Worm (Caenorhabditis elegans) whole organism, L1 larva: Measurements from ENCODE around the gene C11H1.7.

Experiments used
- F16B12.6 ChIP-seq: fragments of 150-350 bp; optimal IDR thresholded peaks from 2 replicates; lab custom pipeline; 2014; ENCODE audit warnings: missing biosample characterization, missing genetic modification characterization
- aha-1 ChIP-seq: fragments of 150-350 bp; optimal IDR thresholded peaks from 2 replicates; lab custom pipeline; 2014; ENCODE audit warnings: missing biosample characterization, missing genetic modification characterization
- alr-1 ChIP-seq: fragments of 200-800 bp; sonication (Bioruptor generic); optimal IDR thresholded peaks from 2 replicates; lab custom pipeline; 2018; ENCODE audit warnings: borderline replicate concordance, mild to moderate bottlenecking, missing genetic modification characterization, missing compliant biosample characterization
- blmp-1 ChIP-seq: fragments of 150-350 bp; optimal IDR thresholded peaks from 2 replicates; lab custom pipeline; 2014; ENCODE audit warnings: missing biosample characterization, missing genetic modification characterization
- ceh-8 ChIP-seq: fragments of 200-800 bp; sonication (Bioruptor generic); optimal IDR thresholded peaks from 2 replicates; lab custom pipeline; 2018; ENCODE audit warnings: mild to moderate bottlenecking, missing genetic modification characterization, moderate library complexity, missing compliant biosample characterization
- ceh-90 ChIP-seq: sonication (generic microtip); optimal IDR thresholded peaks from 2 replicates; lab custom pipeline; 2016; ENCODE audit warnings: missing genetic modification characterization, missing compliant biosample characterization
- ces-1 ChIP-seq: fragments of 150-350 bp; optimal IDR thresholded peaks from 2 replicates; lab custom pipeline; 2014; ENCODE audit warnings: missing biosample characterization, missing genetic modification reagents, missing genetic modification characterization
- dsc-1 ChIP-seq: sonication (generic microtip); optimal IDR thresholded peaks from 2 replicates; lab custom pipeline; 2016; ENCODE audit warnings: mild to moderate bottlenecking, missing genetic modification characterization, missing compliant biosample characterization
- egl-13 ChIP-seq: sonication (generic microtip); optimal IDR thresholded peaks from 2 replicates; lab custom pipeline; 2016; ENCODE audit warnings: missing genotype, missing genetic modification reagents, missing genetic modification characterization, missing compliant biosample characterization
- egl-27 ChIP-seq, 2 experiments: fragments of 150-350 bp in 1 of 2; sonication (generic microtip); optimal IDR thresholded peaks; 3 replicates each; lab custom pipeline; 2017 to 2018; ENCODE audit warnings: missing biosample characterization in 2 of 2, missing genetic modification characterization in 2 of 2, missing genetic modification reagents in 2 of 2
- elt-2 ChIP-seq: sonication (generic microtip); optimal IDR thresholded peaks from 2 replicates; lab custom pipeline; 2016; ENCODE audit warnings: missing genetic modification characterization, mild to moderate bottlenecking, inconsistent platforms, missing compliant biosample characterization, missing genetic modification reagents
- elt-3 ChIP-seq, 6 experiments: fragments of 150-350 bp in 1 of 6; sonication (generic microtip); optimal IDR thresholded peaks; 2 replicates each; lab custom pipeline; 2017 to 2018; ENCODE audit warnings: missing biosample characterization in 6 of 6, missing genetic modification characterization in 6 of 6, inconsistent platforms in 1 of 6
- fkh-10 ChIP-seq: sonication (generic microtip); optimal IDR thresholded peaks from 2 replicates; lab custom pipeline; 2017; ENCODE audit warnings: missing biosample characterization, missing genetic modification reagents, missing genetic modification characterization
- grh-1 ChIP-seq: fragments of 200-800 bp; sonication (Bioruptor generic); IDR thresholded peaks from 2 replicates; pipeline ENCODE4 v1.3.6; 2022; ENCODE audit warnings: missing genetic modification reagents, missing genetic modification characterization, missing compliant biosample characterization
- hlh-17 ChIP-seq: fragments of 200-800 bp; sonication (Bioruptor generic); optimal IDR thresholded peaks from 2 replicates; lab custom pipeline; 2018; ENCODE audit warnings: missing genetic modification characterization, mild to moderate bottlenecking, missing compliant biosample characterization, moderate library complexity, borderline replicate concordance
- hlh-4 ChIP-seq: sonication (generic microtip); optimal IDR thresholded peaks from 2 replicates; lab custom pipeline; 2016; ENCODE audit warnings: mild to moderate bottlenecking, missing genetic modification characterization, missing compliant biosample characterization
- irx-1 ChIP-seq: sonication (generic microtip); optimal IDR thresholded peaks from 2 replicates; lab custom pipeline; 2016; ENCODE audit warnings: missing genetic modification characterization, missing compliant biosample characterization
- isw-1 ChIP-seq: fragments of 200-800 bp; sonication (Bioruptor generic); IDR thresholded peaks from 2 replicates; pipeline ENCODE4 v1.3.6; 2022; ENCODE audit warnings: missing genetic modification characterization, missing compliant biosample characterization
- lin-13 ChIP-seq: fragments of 150-350 bp; optimal IDR thresholded peaks from 2 replicates; lab custom pipeline; 2014; ENCODE audit warnings: missing biosample characterization, missing genetic modification reagents, missing genetic modification characterization
- lin-35 ChIP-seq, 2 experiments: fragments of 150-350 bp; optimal IDR thresholded peaks; 2 replicates each; lab custom pipeline; 2014; ENCODE audit warnings: missing biosample characterization in 2 of 2, missing genetic modification characterization in 2 of 2, missing genetic modification reagents in 2 of 2
- mab-9 ChIP-seq: fragments of 200-800 bp; sonication (Bioruptor generic); IDR thresholded peaks from 2 replicates; pipeline ENCODE4 v1.3.6; 2022; ENCODE audit warnings: missing genetic modification reagents, missing genetic modification characterization, missing compliant biosample characterization
- mdl-1 ChIP-seq, 2 experiments: fragments of 150-350 bp; optimal IDR thresholded peaks; 2 replicates each; lab custom pipeline; 2014 to 2017; ENCODE audit warnings: missing biosample characterization in 2 of 2, missing genetic modification characterization in 2 of 2, inconsistent platforms in 1 of 2
- mef-2 ChIP-seq: fragments of 150-350 bp; optimal IDR thresholded peaks from 2 replicates; lab custom pipeline; 2014; ENCODE audit warnings: missing biosample characterization, missing genetic modification characterization
- mep-1 ChIP-seq: fragments of 150-350 bp; optimal IDR thresholded peaks from 2 replicates; lab custom pipeline; 2014; ENCODE audit warnings: missing biosample characterization, missing genetic modification characterization
- nhr-19 ChIP-seq: fragments of 200-800 bp; sonication (Bioruptor generic); conservative IDR thresholded peaks from 2 replicates; pipeline ENCODE4 v1.3.6; 2022; ENCODE audit warnings: missing genetic modification characterization, missing compliant biosample characterization
- nhr-237 ChIP-seq: fragments of 150-350 bp; optimal IDR thresholded peaks from 2 replicates; lab custom pipeline; 2014; ENCODE audit warnings: missing biosample characterization, missing genetic modification characterization
- nhr-47 ChIP-seq: sonication (generic microtip); optimal IDR thresholded peaks from 2 replicates; lab custom pipeline; 2016; ENCODE audit warnings: mild to moderate bottlenecking, missing genetic modification characterization, moderate library complexity, missing compliant biosample characterization
- nhr-71 ChIP-seq: sonication (generic microtip); optimal IDR thresholded peaks from 2 replicates; lab custom pipeline; 2016; ENCODE audit warnings: mild to moderate bottlenecking, missing genetic modification characterization, moderate library complexity, missing compliant biosample characterization
- nhr-77 ChIP-seq: fragments of 150-350 bp; optimal IDR thresholded peaks from 2 replicates; lab custom pipeline; 2014; ENCODE audit warnings: missing biosample characterization, missing genetic modification characterization
- nhr-84 ChIP-seq: sonication (generic microtip); optimal IDR thresholded peaks from 2 replicates; lab custom pipeline; 2017; ENCODE audit warnings: missing biosample characterization, missing genetic modification characterization
- nhr-85 ChIP-seq: sonication (generic microtip); peaks from one replicate; lab custom pipeline; 2016; ENCODE audit warnings: missing genetic modification characterization, inconsistent platforms, missing compliant biosample characterization
- nhr-90 ChIP-seq: sonication (generic microtip); optimal IDR thresholded peaks from 2 replicates; lab custom pipeline; 2016; ENCODE audit warnings: mild to moderate bottlenecking, missing genetic modification characterization, missing compliant biosample characterization; ENCODE audit not compliant: poor library complexity
- pag-3 ChIP-seq: sonication (generic microtip); optimal IDR thresholded peaks from 2 replicates; lab custom pipeline; 2017; ENCODE audit warnings: missing genetic modification characterization, mild to moderate bottlenecking, missing compliant biosample characterization, antibody characterized with exemption, borderline replicate concordance; ENCODE audit not compliant: insufficient read depth
- pax-3 ChIP-seq: fragments of 200-800 bp; sonication (Bioruptor generic); optimal IDR thresholded peaks from 2 replicates; lab custom pipeline; 2018; ENCODE audit warnings: mild to moderate bottlenecking, missing genetic modification characterization, moderate library complexity, missing compliant biosample characterization
- rnt-1 ChIP-seq: sonication (generic microtip); optimal IDR thresholded peaks from 2 replicates; lab custom pipeline; 2016; ENCODE audit warnings: mild to moderate bottlenecking, missing genetic modification characterization, moderate library complexity, missing compliant biosample characterization
- skn-1 ChIP-seq: fragments of 150-350 bp; optimal IDR thresholded peaks from 2 replicates; lab custom pipeline; 2014; ENCODE audit warnings: missing biosample characterization, missing genetic modification characterization
- sox-4 ChIP-seq: sonication (generic microtip); optimal IDR thresholded peaks from 2 replicates; lab custom pipeline; 2016; ENCODE audit warnings: missing genetic modification characterization, missing compliant biosample characterization
- sup-37 ChIP-seq: fragments of 200-800 bp; sonication (Bioruptor generic); optimal IDR thresholded peaks from 2 replicates; lab custom pipeline; 2018; ENCODE audit warnings: mild to moderate bottlenecking, missing genetic modification characterization, missing compliant biosample characterization
- swsn-7 ChIP-seq: sonication (generic microtip); optimal IDR thresholded peaks from 2 replicates; lab custom pipeline; 2016; ENCODE audit warnings: missing genetic modification characterization, missing compliant biosample characterization
- tbx-2 ChIP-seq: sonication (generic microtip); optimal IDR thresholded peaks from 2 replicates; lab custom pipeline; 2016; ENCODE audit warnings: missing genetic modification characterization, missing compliant biosample characterization
- tlp-1 ChIP-seq: fragments of 150-350 bp; optimal IDR thresholded peaks from 2 replicates; lab custom pipeline; 2014; ENCODE audit warnings: missing biosample characterization, missing genetic modification characterization
- unc-30 ChIP-seq: sonication (generic microtip); optimal IDR thresholded peaks from 2 replicates; lab custom pipeline; 2017; ENCODE audit warnings: missing biosample characterization, missing genetic modification characterization
- unc-62 ChIP-seq: fragments of 150-350 bp; optimal IDR thresholded peaks from 2 replicates; lab custom pipeline; 2014; ENCODE audit warnings: missing biosample characterization, missing genetic modification reagents, missing genetic modification characterization
- vab-15 ChIP-seq: sonication (generic microtip); optimal IDR thresholded peaks from 2 replicates; lab custom pipeline; 2017; ENCODE audit warnings: missing genotype, mild to moderate bottlenecking, missing genetic modification characterization, missing compliant biosample characterization
- xbp-1 ChIP-seq: sonication (generic microtip); optimal IDR thresholded peaks from 2 replicates; lab custom pipeline; 2016; ENCODE audit warnings: missing genetic modification characterization, missing compliant biosample characterization
- zag-1 ChIP-seq: fragments of 150-350 bp; optimal IDR thresholded peaks from 2 replicates; lab custom pipeline; 2014; ENCODE audit warnings: missing biosample characterization, missing genetic modification characterization
- ztf-11 ChIP-seq, 2 experiments: sonication (generic microtip); optimal IDR thresholded peaks; 2 replicates each; lab custom pipeline; 2016 to 2017; ENCODE audit warnings: missing genetic modification characterization in 2 of 2, missing biosample characterization in 1 of 2, missing compliant biosample characterization in 1 of 2

C11H1.7 gene

DNA sequence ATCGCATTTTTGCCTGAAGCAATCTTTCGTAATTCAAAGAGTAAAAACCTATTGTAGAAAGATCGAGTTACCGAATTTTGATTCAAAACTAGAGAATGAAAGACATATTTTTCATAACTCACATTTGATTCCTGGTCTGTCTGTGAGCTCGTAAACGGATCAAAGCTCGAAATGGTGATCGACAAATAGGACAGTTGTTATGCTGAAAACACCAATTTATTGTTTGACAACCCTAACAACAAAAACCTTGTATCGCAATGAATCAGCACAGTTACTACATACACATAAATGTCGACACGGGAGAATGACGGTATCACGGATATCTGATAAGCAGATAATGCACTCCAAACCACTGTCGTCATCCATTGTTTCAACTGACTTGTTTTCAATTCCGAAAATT, 17.6 kb upstream of the C11H1.7 start:
- no peak for TF ChIP-seq vab-15 (tag; lab: Kevin White, UChicago)
- no peak for TF ChIP-seq nhr-47 (tag; lab: Kevin White, UChicago)
- no peak for TF ChIP-seq tbx-2 (tag; lab: Kevin White, UChicago)
- TF ChIP-seq aha-1 (tag; lab: Kevin White, UChicago): no peak
- no peak for TF ChIP-seq nhr-77
- no peak for TF ChIP-seq blmp-1 (tag; lab: Kevin White, UChicago)
- TF ChIP-seq nhr-71 (tag; lab: Kevin White, UChicago): no peak
- no peak for TF ChIP-seq hlh-17 (GFP tag; lab: Kevin White, UChicago)
- no peak for TF ChIP-seq nhr-84 (tag; lab: Kevin White, UChicago)
- TF ChIP-seq mab-9: no peak
- TF ChIP-seq irx-1 (tag; lab: Kevin White, UChicago): no peak
- no peak for TF ChIP-seq tlp-1 (tag; lab: Kevin White, UChicago)
- no peak for TF ChIP-seq nhr-85 (tag; lab: Kevin White, UChicago)
- TF ChIP-seq elt-2 (tag; lab: Kevin White, UChicago): no peak
- TF ChIP-seq zag-1 (tag; lab: Kevin White, UChicago): no peak
- no peak for TF ChIP-seq hlh-4 (tag; lab: Kevin White, UChicago)
- TF ChIP-seq skn-1: no peak
- TF ChIP-seq pax-3 (tag; lab: Kevin White, UChicago): no peak
- TF ChIP-seq, all 84 proteins: peak for 0

DNA sequence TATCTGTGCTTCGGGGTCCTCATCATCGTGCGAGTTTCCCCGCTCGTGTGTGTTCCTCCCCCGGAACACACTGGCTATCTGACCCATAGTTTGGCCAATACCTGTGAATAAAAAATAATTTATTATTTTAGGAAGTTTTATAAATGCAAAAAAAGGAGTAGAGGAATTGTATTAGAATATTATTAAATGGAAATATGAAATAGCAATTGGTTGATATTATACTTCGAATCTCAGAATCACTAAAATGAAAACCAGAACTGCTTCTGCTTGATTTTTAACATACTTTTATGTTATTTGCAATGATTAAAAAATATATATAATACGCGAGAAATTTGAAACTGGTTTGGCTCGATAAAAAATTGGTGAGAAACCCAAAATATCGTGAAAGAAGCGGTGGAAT, 15.6 kb upstream of the C11H1.7 start, which contains the start of gene mgrn-1:
Gene mgrn-1 (minus strand): TSS at position 101 of the 400 bp plus-strand sequence.
- no peak for TF ChIP-seq nhr-84 (tag; lab: Kevin White, UChicago)

DNA sequence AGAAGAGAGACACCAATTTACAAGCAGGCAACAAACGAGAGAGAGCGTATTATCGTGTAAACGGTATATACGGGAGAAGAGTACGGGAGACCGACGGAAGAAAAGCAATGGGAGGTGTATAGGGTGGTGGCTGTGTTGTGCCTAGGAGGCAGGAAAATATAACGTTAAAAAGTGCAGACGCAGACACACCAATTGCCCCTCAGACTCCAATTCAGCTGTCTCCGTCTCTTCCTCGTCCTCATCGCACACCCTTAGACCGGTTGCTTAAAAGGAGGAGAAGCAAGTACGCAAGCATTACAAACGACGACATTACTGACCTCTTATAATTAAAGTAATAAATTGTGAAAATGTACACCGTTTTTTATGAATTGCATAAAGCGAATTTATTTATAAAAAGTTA, 14.8 kb upstream of the C11H1.7 start:
- TF ChIP-seq sox-4 (tag; lab: Kevin White, UChicago): no peak
- TF ChIP-seq egl-27 (tag; optimal IDR thresholded peaks at IDR 0.05; lab: Kevin White, UChicago): no peak
- peak; percentile 75 for TF ChIP-seq swsn-7 (tag; lab: Kevin White, UChicago)
- no peak for TF ChIP-seq unc-62
- peak; percentile 70 for TF ChIP-seq fkh-10
- peak; percentile 71 for TF ChIP-seq nhr-19 (GFP tag; lab: Robert Waterston, UW)
- no peak for TF ChIP-seq ces-1 (GFP tag; lab: Kevin White, UChicago)
- TF ChIP-seq skn-1: peak; percentile 23
- peak; percentile 81 for TF ChIP-seq mep-1 (tag; lab: Kevin White, UChicago)
- peak; percentile 87 for TF ChIP-seq nhr-71 (tag; lab: Kevin White, UChicago)
- TF ChIP-seq xbp-1 (tag; lab: Kevin White, UChicago): peak; percentile 56
- peak; percentile 44 for TF ChIP-seq ceh-8 (GFP tag; lab: Kevin White, UChicago)
- peak; percentile 80 for TF ChIP-seq grh-1
- no peak for TF ChIP-seq pag-3 (tag; lab: Kevin White, UChicago)
- TF ChIP-seq ceh-90 (tag; lab: Kevin White, UChicago): no peak
- peak; percentile 64 to 69 for TF ChIP-seq lin-35 (GFP tag; optimal IDR thresholded peaks at IDR 0.05; lab: Kevin White, UChicago)
- TF ChIP-seq mdl-1 (tag; optimal IDR thresholded peaks at IDR 0.05; lab: Kevin White, UChicago): peak in 1 of 2 experiments; percentile 50
- no peak for TF ChIP-seq unc-30 (tag; lab: Kevin White, UChicago)
- peak; percentile 61 for TF ChIP-seq mab-9
- TF ChIP-seq tbx-2 (tag; lab: Kevin White, UChicago): peak; percentile 80
- TF ChIP-seq lin-13 (GFP tag; lab: Kevin White, UChicago): peak; percentile 96
- TF ChIP-seq nhr-90 (tag; lab: Kevin White, UChicago): peak; percentile 77
- peak; percentile 43 for TF ChIP-seq isw-1
- peak; percentile 4 for TF ChIP-seq mef-2 (tag; lab: Kevin White, UChicago)
- peak; percentile 69 for TF ChIP-seq rnt-1
- TF ChIP-seq blmp-1 (tag; lab: Kevin White, UChicago): no peak
- peak; percentile 8 for TF ChIP-seq nhr-237
- no peak for TF ChIP-seq sup-37 (GFP tag; lab: Kevin White, UChicago)
- TF ChIP-seq nhr-84 (tag; lab: Kevin White, UChicago): no peak
- peak; percentile 50 for TF ChIP-seq dsc-1 (tag; lab: Kevin White, UChicago)
- TF ChIP-seq irx-1 (tag; lab: Kevin White, UChicago): peak; percentile 51
- peak in 1 of 2 experiments; percentile 13 for TF ChIP-seq ztf-11 (tag; optimal IDR thresholded peaks at IDR 0.05; lab: Kevin White, UChicago)
- TF ChIP-seq egl-13: peak; percentile 48
- TF ChIP-seq elt-2 (tag; lab: Kevin White, UChicago): peak; percentile 45
- no peak for TF ChIP-seq alr-1 (tag; lab: Kevin White, UChicago)
- peak in 3 of 6 experiments; percentile 16 to 44 (median 22) for TF ChIP-seq elt-3 (tag; optimal IDR thresholded peaks at IDR 0.05; lab: Kevin White, UChicago)
- peak; percentile 85 for TF ChIP-seq F16B12.6 (tag; lab: Kevin White, UChicago)
